Fruit fly (Drosophila melanogaster) whole organism, pupa: ENCODE measurements around the gene CNMa.

Experiments
- CG10348 ChIP-seq: fragments of 200-800 bp; sonication (Bioruptor generic); IDR thresholded peaks from 2 replicates; pipeline ENCODE4 v1.3.6; 2022; ENCODE audit warnings: missing biosample characterization, missing genetic modification characterization
- CG12605 ChIP-seq: fragments of 200-800 bp; sonication (Bioruptor generic); IDR thresholded peaks from 2 replicates; pipeline ENCODE4 v1.3.6; 2022; ENCODE audit warnings: missing biosample characterization, missing genetic modification characterization
- CG15710 ChIP-seq: fragments of 200-800 bp; sonication (Bioruptor generic); optimal IDR thresholded peaks from 2 replicates; lab custom pipeline; 2018; ENCODE audit warnings: missing biosample characterization, mild to moderate bottlenecking, missing genetic modification characterization, moderate library complexity
- CG32121 ChIP-seq: fragments of 200-800 bp; sonication (Bioruptor generic); IDR thresholded peaks from 2 replicates; pipeline ENCODE4 v1.3.6; 2022; ENCODE audit warnings: missing biosample characterization, missing genetic modification characterization
- CG34367 ChIP-seq: fragments of 200-800 bp; sonication (Bioruptor generic); optimal IDR thresholded peaks from 2 replicates; lab custom pipeline; 2018; ENCODE audit warnings: missing biosample characterization, mild to moderate bottlenecking, missing genetic modification characterization
- CG8159 ChIP-seq: fragments of 200-800 bp; sonication (Bioruptor generic); optimal IDR thresholded peaks from 3 replicates; lab custom pipeline; 2018; ENCODE audit warnings: missing biosample characterization, mild to moderate bottlenecking, missing genetic modification characterization, moderate library complexity
- CG8301 ChIP-seq: fragments of 200-800 bp; sonication (Bioruptor generic); optimal IDR thresholded peaks from 2 replicates; lab custom pipeline; 2018; ENCODE audit warnings: missing biosample characterization, mild to moderate bottlenecking, missing genetic modification characterization
- CG9948 ChIP-seq: fragments of 200-800 bp; sonication (Bioruptor generic); optimal IDR thresholded peaks from 2 replicates; lab custom pipeline; 2018; ENCODE audit warnings: missing biosample characterization, mild to moderate bottlenecking, missing genetic modification characterization, moderate library complexity
- Pif1B ChIP-seq: fragments of 200-800 bp; sonication (Bioruptor generic); optimal IDR thresholded peaks from 3 replicates; lab custom pipeline; 2016; ENCODE audit warnings: missing biosample characterization, missing genetic modification characterization
- rn ChIP-seq: fragments of 200-800 bp; sonication (Bioruptor generic); IDR thresholded peaks from 2 replicates; pipeline ENCODE4 v1.3.6; 2022; ENCODE audit warnings: missing biosample characterization, missing genetic modification characterization

DNA sequence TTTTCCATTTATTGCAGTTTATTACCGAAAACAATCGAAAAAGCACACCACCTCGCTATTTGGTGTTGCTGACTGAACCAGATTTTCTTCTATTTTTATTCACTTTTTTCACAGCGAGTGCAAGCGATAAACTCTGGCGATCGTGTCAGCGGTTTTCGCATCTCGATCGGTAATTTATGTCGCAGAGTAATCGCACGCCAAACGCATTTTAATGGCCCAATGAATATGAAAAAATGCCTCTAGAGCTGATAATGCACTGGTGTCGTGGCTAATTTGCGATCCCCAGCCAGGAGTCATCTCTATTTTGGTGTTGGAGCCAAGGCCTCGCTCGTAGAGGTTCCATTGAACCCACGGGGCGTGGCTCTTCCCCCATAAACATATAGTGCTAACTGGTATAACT is 2.1 kb downstream of the CNMa start:
- no peak for TF ChIP-seq CG10348 (GFP tag; lab: Robert Waterston, UW)
- TF ChIP-seq CG8159 (tag; lab: Kevin White, UChicago) = no peak
- no peak for TF ChIP-seq CG9948 (tag; lab: Kevin White, UChicago)
- no peak for TF ChIP-seq rn (GFP tag; lab: Robert Waterston, UW)
- TF ChIP-seq CG32121 (GFP tag; lab: Robert Waterston, UW) = no peak
- TF ChIP-seq Pif1B (GFP tag; lab: Kevin White, UChicago) = no peak
- TF ChIP-seq CG15710 = no peak
- no peak for TF ChIP-seq CG8301 (tag; lab: Kevin White, UChicago)
- TF ChIP-seq CG34367 = no peak
- no peak for TF ChIP-seq CG12605 (GFP tag; lab: Robert Waterston, UW)
